Fruit fly (Drosophila melanogaster) whole organism, embryonic: ENCODE data around the gene Fit2.

Experiments
- Atf6 ChIP-seq: fragments of 200-800 bp; sonication (Bioruptor generic); IDR thresholded peaks from 2 replicates; pipeline ENCODE4 v1.3.6; 2022; ENCODE audit warnings: missing biosample characterization, missing genetic modification characterization
- B-H2 ChIP-seq: fragments of 200-800 bp; sonication (Bioruptor generic); optimal IDR thresholded peaks from 2 replicates; lab custom pipeline; 2018; ENCODE audit warnings: missing biosample characterization, mild to moderate bottlenecking, missing genetic modification characterization
- CG10209 ChIP-seq: fragments of 200-800 bp; sonication (Bioruptor generic); optimal IDR thresholded peaks from 3 replicates; lab custom pipeline; 2017; ENCODE audit warnings: missing biosample characterization, mild to moderate bottlenecking, missing genetic modification characterization, missing genetic modification reagents
- CG10431 ChIP-seq: fragments of 200-800 bp; sonication (Bioruptor generic); optimal IDR thresholded peaks from 3 replicates; lab custom pipeline; 2018; ENCODE audit warnings: missing biosample characterization, mild to moderate bottlenecking, missing genetic modification characterization
- CG10462 ChIP-seq: fragments of 200-800 bp; sonication (Bioruptor generic); optimal IDR thresholded peaks from 2 replicates; lab custom pipeline; 2016; ENCODE audit warnings: missing biosample characterization, missing genetic modification characterization
- CG12236 ChIP-seq: fragments of 200-800 bp; sonication (Bioruptor generic); optimal IDR thresholded peaks from 2 replicates; lab custom pipeline; 2016; ENCODE audit warnings: missing biosample characterization, missing genetic modification characterization
- CG12769 ChIP-seq: fragments of 200-800 bp; sonication (Bioruptor generic); optimal IDR thresholded peaks from 2 replicates; lab custom pipeline; 2019; ENCODE audit warnings: missing biosample characterization, mild to moderate bottlenecking, missing genetic modification characterization, moderate library complexity
- CG14710 ChIP-seq: fragments of 200-800 bp; sonication (Bioruptor generic); optimal IDR thresholded peaks from 3 replicates; lab custom pipeline; 2019; ENCODE audit warnings: missing biosample characterization, mild to moderate bottlenecking, missing genetic modification characterization, moderate library complexity
- CG15479 ChIP-seq: fragments of 200-800 bp; sonication (Bioruptor generic); optimal IDR thresholded peaks from 3 replicates; lab custom pipeline; 2019; ENCODE audit warnings: missing biosample characterization, mild to moderate bottlenecking, missing genetic modification characterization, moderate library complexity
- CG2875 ChIP-seq: fragments of 200-800 bp; sonication (Bioruptor generic); optimal IDR thresholded peaks from 2 replicates; lab custom pipeline; 2017; ENCODE audit warnings: missing biosample characterization, mild to moderate bottlenecking, missing genetic modification characterization, missing genetic modification reagents
- CG30403 ChIP-seq: fragments of 200-800 bp; sonication (Bioruptor generic); optimal IDR thresholded peaks from 3 replicates; lab custom pipeline; 2016; ENCODE audit warnings: missing biosample characterization, missing genetic modification characterization
- CG31365 ChIP-seq: fragments of 200-800 bp; sonication (Bioruptor generic); optimal IDR thresholded peaks from 2 replicates; lab custom pipeline; 2018; ENCODE audit warnings: missing biosample characterization, mild to moderate bottlenecking, missing genetic modification characterization
- CG3726 ChIP-seq: fragments of 200-800 bp; sonication (Bioruptor generic); IDR thresholded peaks from 3 replicates; pipeline ENCODE4, ENCODE4 v1.3.6; 2022; ENCODE audit warnings: missing biosample characterization, missing genetic modification characterization
- CG4360 ChIP-seq: fragments of 200-800 bp; sonication (Bioruptor generic); IDR thresholded peaks from 2 replicates; pipeline ENCODE4 v1.3.6; 2022; ENCODE audit warnings: missing biosample characterization, missing genetic modification characterization
- CG6175 ChIP-seq: fragments of 200-800 bp; sonication (Bioruptor generic); IDR thresholded peaks from 3 replicates; pipeline ENCODE4 v1.3.6; 2022; ENCODE audit warnings: missing biosample characterization, missing genetic modification characterization
- CG6689 ChIP-seq: fragments of 200-800 bp; sonication (Bioruptor generic); IDR thresholded peaks from 2 replicates; pipeline ENCODE4 v1.3.6; 2022; ENCODE audit warnings: missing biosample characterization, missing genetic modification characterization
- CG7372 ChIP-seq: fragments of 200-800 bp; sonication (Bioruptor generic); IDR thresholded peaks from 2 replicates; pipeline ENCODE4 v1.3.6; 2022; ENCODE audit warnings: missing biosample characterization, missing genetic modification characterization
- CG7745 ChIP-seq: fragments of 200-800 bp; sonication (Bioruptor generic); optimal IDR thresholded peaks from 2 replicates; lab custom pipeline; 2018; ENCODE audit warnings: missing biosample characterization, mild to moderate bottlenecking, missing genetic modification characterization, moderate library complexity
- CG7987 ChIP-seq: fragments of 200-800 bp; sonication (Bioruptor generic); optimal IDR thresholded peaks from 2 replicates; lab custom pipeline; 2018; ENCODE audit warnings: missing biosample characterization, mild to moderate bottlenecking, missing genetic modification characterization, moderate library complexity
- CoRest ChIP-seq: fragments of 200-800 bp; sonication (Bioruptor generic); optimal IDR thresholded peaks from 3 replicates; lab custom pipeline; 2018; ENCODE audit warnings: missing biosample characterization, mild to moderate bottlenecking, missing genetic modification characterization, moderate library complexity
- Ets65A ChIP-seq: fragments of 200-800 bp; sonication (Bioruptor generic); peaks from one replicate; lab custom pipeline; 2016; ENCODE audit warnings: missing biosample characterization, missing genetic modification characterization
- H2.0 ChIP-seq: fragments of 200-800 bp; sonication (Bioruptor generic); IDR thresholded peaks from 2 replicates; pipeline ENCODE4 v1.3.6; 2022; ENCODE audit warnings: missing biosample characterization, missing genetic modification characterization
- HLH4C ChIP-seq: fragments of 200-800 bp; sonication (Bioruptor generic); IDR thresholded peaks from 3 replicates; pipeline ENCODE4 v1.3.6; 2022; ENCODE audit warnings: missing biosample characterization, missing genetic modification characterization; ENCODE audit not compliant: partially characterized antibody
- Hand ChIP-seq: fragments of 200-800 bp; sonication (Bioruptor generic); optimal IDR thresholded peaks from 2 replicates; lab custom pipeline; 2017; ENCODE audit warnings: mild to moderate bottlenecking, missing biosample characterization, missing genetic modification reagents, missing genetic modification characterization
- Med ChIP-seq: fragments of 200-800 bp; sonication (Bioruptor generic); peaks from one replicate; lab custom pipeline; 2016; ENCODE audit warnings: missing biosample characterization, missing genetic modification characterization, mild to moderate bottlenecking, inconsistent platforms, moderate library complexity
- Meics ChIP-seq: fragments of 200-800 bp; sonication (Bioruptor generic); optimal IDR thresholded peaks from 2 replicates; lab custom pipeline; 2017; ENCODE audit warnings: missing biosample characterization, mild to moderate bottlenecking, missing genetic modification characterization
- Ptx1 ChIP-seq: fragments of 200-800 bp; sonication (Bioruptor generic); IDR thresholded peaks from 2 replicates; pipeline ENCODE4 v1.3.6; 2022; ENCODE audit warnings: missing biosample characterization, missing genetic modification characterization
- Ravus ChIP-seq: fragments of 200-800 bp; sonication (Bioruptor generic); IDR thresholded peaks from 2 replicates; pipeline ENCODE4 v1.3.6; 2022; ENCODE audit warnings: missing biosample characterization, missing genetic modification characterization
- Sox102F ChIP-seq: fragments of 200-800 bp; sonication (Bioruptor generic); optimal IDR thresholded peaks from 2 replicates; lab custom pipeline; 2018; ENCODE audit warnings: missing biosample characterization, mild to moderate bottlenecking, missing genetic modification characterization, moderate library complexity
- bab2 ChIP-seq: fragments of 200-800 bp; sonication (Bioruptor generic); optimal IDR thresholded peaks from 2 replicates; lab custom pipeline; 2016; ENCODE audit warnings: missing biosample characterization, missing genetic modification characterization
- caup ChIP-seq: fragments of 200-800 bp; sonication (Bioruptor generic); optimal IDR thresholded peaks from 3 replicates; lab custom pipeline; 2017; ENCODE audit warnings: missing biosample characterization, mild to moderate bottlenecking, missing genetic modification characterization, moderate library complexity; ENCODE audit not compliant: severe bottlenecking
- danr ChIP-seq: fragments of 200-800 bp; sonication (Bioruptor generic); IDR thresholded peaks from 2 replicates; pipeline ENCODE4 v1.3.6; 2022; ENCODE audit warnings: missing biosample characterization, missing genetic modification characterization
- dmrt99B ChIP-seq: fragments of 200-800 bp; sonication (Bioruptor generic); optimal IDR thresholded peaks from 2 replicates; lab custom pipeline; 2018; ENCODE audit warnings: missing biosample characterization, mild to moderate bottlenecking, missing genetic modification characterization, moderate library complexity
- fd64A ChIP-seq: fragments of 200-800 bp; sonication (Bioruptor generic); optimal IDR thresholded peaks from 3 replicates; lab custom pipeline; 2018; ENCODE audit warnings: missing biosample characterization, mild to moderate bottlenecking, missing genetic modification characterization
- grn ChIP-seq: fragments of 200-800 bp; sonication (Bioruptor generic); optimal IDR thresholded peaks from 3 replicates; lab custom pipeline; 2017; ENCODE audit warnings: missing biosample characterization, missing genetic modification characterization
- gsb ChIP-seq: fragments of 200-800 bp; sonication (Bioruptor generic); IDR thresholded peaks from 2 replicates; pipeline ENCODE4 v1.3.6; 2022; ENCODE audit warnings: missing biosample characterization, missing genetic modification characterization
- hkb ChIP-seq, 2 experiments: fragments of 200-800 bp in 1 of 2; fragments of >200 bp in 1 of 2; sonication (Bioruptor generic) in 1 of 2; IDR thresholded peaks in 1 of 2; optimal IDR thresholded peaks in 1 of 2; 2 replicates each; pipeline versions ENCODE4 v1.3.6 to Lab custom; 2017 to 2022; ENCODE audit warnings: missing biosample characterization in 1 of 2, missing genetic modification characterization in 1 of 2
- lilli ChIP-seq: fragments of 200-800 bp; sonication (Bioruptor generic); optimal IDR thresholded peaks from 3 replicates; lab custom pipeline; 2016; ENCODE audit warnings: missing biosample characterization, missing genetic modification characterization
- nerfin-2 ChIP-seq: fragments of 200-800 bp; sonication (Bioruptor generic); IDR thresholded peaks from 2 replicates; pipeline ENCODE4 v1.3.6; 2022; ENCODE audit warnings: missing biosample characterization, missing genetic modification characterization; ENCODE audit not compliant: partially characterized antibody
- otp ChIP-seq: fragments of 200-800 bp; sonication (Bioruptor generic); IDR thresholded peaks from 3 replicates; pipeline ENCODE4, ENCODE4 v1.3.6; 2022; ENCODE audit warnings: missing biosample characterization, missing genetic modification characterization
- repo ChIP-seq: fragments of 200-800 bp; sonication (Bioruptor generic); optimal IDR thresholded peaks from 2 replicates; lab custom pipeline; 2016; ENCODE audit warnings: missing biosample characterization, missing genetic modification characterization
- rib ChIP-seq: fragments of 200-800 bp; sonication (Bioruptor generic); IDR thresholded peaks from 2 replicates; pipeline ENCODE4 v1.3.6; 2022; ENCODE audit warnings: missing biosample characterization, missing genetic modification characterization
- ro ChIP-seq: fragments of 200-800 bp; sonication (Bioruptor generic); IDR thresholded peaks from 2 replicates; pipeline ENCODE4 v1.3.6; 2022; ENCODE audit warnings: missing biosample characterization, missing genetic modification characterization
- sr ChIP-seq: fragments of 200-800 bp; sonication (Bioruptor generic); IDR thresholded peaks from 3 replicates; pipeline ENCODE4 v1.3.6; 2022; ENCODE audit warnings: missing biosample characterization, missing genetic modification characterization
- stwl ChIP-seq: fragments of 200-800 bp; sonication (Bioruptor generic); optimal IDR thresholded peaks from 3 replicates; lab custom pipeline; 2018; ENCODE audit warnings: missing biosample characterization, mild to moderate bottlenecking, missing genetic modification characterization, moderate library complexity
- sug ChIP-seq: fragments of 200-800 bp; optimal IDR thresholded peaks from 2 replicates; lab custom pipeline; 2019; ENCODE audit warnings: missing biosample characterization, mild to moderate bottlenecking, missing genetic modification characterization, moderate library complexity
- unc-4 ChIP-seq: fragments of 200-800 bp; sonication (Bioruptor generic); IDR thresholded peaks from 2 replicates; pipeline ENCODE4 v1.3.6; 2022; ENCODE audit warnings: missing biosample characterization, missing genetic modification characterization; ENCODE audit not compliant: partially characterized antibody
- wdn ChIP-seq: fragments of 200-800 bp; sonication (Bioruptor generic); IDR thresholded peaks from 2 replicates; pipeline ENCODE4 v1.3.6; 2022; ENCODE audit warnings: missing biosample characterization, missing genetic modification characterization
- zen2 ChIP-seq: fragments of 200-800 bp; sonication (Bioruptor generic); IDR thresholded peaks from 3 replicates; pipeline ENCODE4 v1.3.6; 2022; ENCODE audit warnings: missing biosample characterization, missing genetic modification characterization; ENCODE audit not compliant: partially characterized antibody

Gene Fit2

DNA sequence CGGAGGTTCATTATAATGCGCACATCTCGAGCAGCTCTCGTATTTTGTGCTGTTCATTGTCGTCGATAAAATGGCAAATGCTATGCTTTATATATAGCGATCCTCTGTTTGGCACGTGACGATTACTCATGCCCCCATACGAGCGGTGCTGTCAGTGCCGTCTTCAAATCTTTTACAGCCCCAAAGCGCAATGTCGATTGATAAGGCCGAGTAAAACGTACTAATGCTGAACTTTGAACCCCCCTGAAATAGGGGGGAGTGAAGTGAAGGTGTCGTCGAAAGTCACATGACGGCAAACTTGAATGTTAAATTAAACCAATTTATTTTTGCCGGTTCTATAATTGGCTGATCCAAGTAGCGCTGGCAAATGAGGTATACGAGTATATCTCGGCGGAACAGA is 23.8 kb upstream of the Fit2 start (continued):
- TF ChIP-seq Sox102F (GFP tag; lab: Kevin White, UChicago) (no peak), B-H2 (GFP tag; lab: Kevin White, UChicago) (no peak)

DNA sequence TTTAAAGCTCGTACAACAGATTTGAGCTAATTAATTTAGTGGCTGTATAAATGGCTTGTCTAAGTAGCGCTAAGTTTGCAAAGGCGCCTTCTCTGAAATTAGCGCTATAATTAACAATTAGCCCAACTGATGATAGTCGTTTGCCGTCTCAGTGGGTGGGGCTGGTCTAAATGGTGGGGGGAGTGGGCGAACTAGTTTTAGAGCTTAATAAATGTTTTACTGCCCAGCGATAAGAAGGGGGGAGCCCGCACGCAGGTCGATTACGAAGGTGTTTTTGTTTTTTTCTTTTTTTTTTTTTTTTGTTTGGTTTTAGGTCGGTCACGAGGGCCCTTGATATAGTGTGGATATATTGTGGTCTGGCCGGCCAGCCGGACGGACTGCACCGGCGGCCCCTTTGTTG is 23.1 kb upstream of the Fit2 start:
- TF ChIP-seq CG15479 (GFP tag; lab: Kevin White, UChicago): no peak
- no peak for TF ChIP-seq fd64A (GFP tag; lab: Kevin White, UChicago)
- TF ChIP-seq unc-4: no peak
- no peak for TF ChIP-seq CG12236 (GFP tag; lab: Kevin White, UChicago)
- no peak for TF ChIP-seq Meics (GFP tag; lab: Kevin White, UChicago)
- peak; percentile 35; the same call in 1 of the 2 replicates for TF ChIP-seq Ptx1 (GFP tag; lab: Robert Waterston, UW)
- TF ChIP-seq sr (GFP tag; lab: Robert Waterston, UW): peak; percentile 12; the same call in 1 of the 3 replicates
- TF ChIP-seq Hand (GFP tag; lab: Kevin White, UChicago): no peak
- no peak for TF ChIP-seq ro (GFP tag; lab: Robert Waterston, UW)
- no peak for TF ChIP-seq CG31365
- TF ChIP-seq Ravus (GFP tag; lab: Robert Waterston, UW): no peak
- peak; percentile 48 for TF ChIP-seq CG7987
- no peak for TF ChIP-seq hkb (optimal IDR thresholded peaks at IDR 0.05; lab: Kevin White, UChicago)
- TF ChIP-seq hkb (GFP tag; IDR thresholded peaks at IDR 0.05; lab: Robert Waterston, UW): no peak
- no peak for TF ChIP-seq CG10431 (GFP tag; lab: Kevin White, UChicago)
- TF ChIP-seq H2.0 (GFP tag; lab: Robert Waterston, UW): no peak
- TF ChIP-seq CG7745 (tag; lab: Kevin White, UChicago): no peak
- no peak for TF ChIP-seq CG6175 (GFP tag; lab: Robert Waterston, UW)
- no peak for TF ChIP-seq CG7372 (GFP tag; lab: Robert Waterston, UW)
- TF ChIP-seq danr (GFP tag; lab: Robert Waterston, UW): no peak
- no peak for TF ChIP-seq HLH4C
- TF ChIP-seq wdn (GFP tag; lab: Robert Waterston, UW): no peak
- TF ChIP-seq bab2 (GFP tag; lab: Kevin White, UChicago): no peak
- no peak for TF ChIP-seq nerfin-2 (GFP tag; lab: Robert Waterston, UW)
- TF ChIP-seq sug (tag; lab: Kevin White, UChicago): peak; percentile 83
- TF ChIP-seq Ets65A (GFP tag; lab: Kevin White, UChicago): no peak
- TF ChIP-seq CG10209: no peak
- no peak for TF ChIP-seq stwl (tag; lab: Kevin White, UChicago)
- no peak for TF ChIP-seq CG30403 (GFP tag; lab: Kevin White, UChicago)
- no peak for TF ChIP-seq CG10462 (GFP tag; lab: Kevin White, UChicago)
- TF ChIP-seq repo (GFP tag; lab: Kevin White, UChicago): no peak
- TF ChIP-seq grn (GFP tag; lab: Kevin White, UChicago): no peak
- no peak for TF ChIP-seq CG3726 (GFP tag; lab: Robert Waterston, UW)
- no peak for TF ChIP-seq CG6689 (GFP tag; lab: Robert Waterston, UW)
- TF ChIP-seq otp: no peak
- no peak for TF ChIP-seq lilli
- TF ChIP-seq zen2 (GFP tag; lab: Robert Waterston, UW): no peak
- peak; percentile 44 for TF ChIP-seq CG12769 (tag; lab: Kevin White, UChicago)
- TF ChIP-seq CG2875 (GFP tag; lab: Kevin White, UChicago): no peak
- no peak for TF ChIP-seq CG14710
- TF ChIP-seq Atf6 (GFP tag; lab: Robert Waterston, UW): peak; percentile 54
- no peak for TF ChIP-seq gsb (GFP tag; lab: Robert Waterston, UW)
- no peak for TF ChIP-seq Med (GFP tag; lab: Kevin White, UChicago)
- TF ChIP-seq dmrt99B (tag; lab: Kevin White, UChicago): no peak
- TF ChIP-seq CoRest: no peak
- no peak for TF ChIP-seq rib
- no peak for TF ChIP-seq CG4360
- TF ChIP-seq caup (GFP tag; lab: Kevin White, UChicago): peak; percentile 19
